Fruit fly (Drosophila melanogaster) whole organism, embryonic: ENCODE results near the gene CG31735.

ENCODE experiments used
- Awh ChIP-seq: fragments of 200-800 bp; sonication (Bioruptor generic); IDR thresholded peaks from 2 replicates; pipeline ENCODE4, ENCODE4 v1.3.6; 2022; ENCODE audit warnings: missing biosample characterization, missing genetic modification characterization
- CG10543 ChIP-seq: fragments of 200-800 bp; sonication (Bioruptor generic); optimal IDR thresholded peaks from 3 replicates; lab custom pipeline; 2017; ENCODE audit warnings: missing biosample characterization, mild to moderate bottlenecking, missing genetic modification characterization, moderate library complexity
- CG11560 ChIP-seq: fragments of 200-800 bp; sonication (Bioruptor generic); IDR thresholded peaks from 3 replicates; pipeline ENCODE4 v1.3.6; 2022; ENCODE audit warnings: missing biosample characterization, missing genetic modification characterization
- CG12104 ChIP-seq: fragments of 200-800 bp; sonication (Bioruptor generic); optimal IDR thresholded peaks from 3 replicates; lab custom pipeline; 2016; ENCODE audit warnings: missing biosample characterization, missing genetic modification characterization
- CG12299 ChIP-seq: fragments of 200-800 bp; sonication (Bioruptor generic); optimal IDR thresholded peaks from 2 replicates; lab custom pipeline; 2018; ENCODE audit warnings: missing biosample characterization, mild to moderate bottlenecking, missing genetic modification characterization
- CG15696 ChIP-seq: fragments of 200-800 bp; sonication (Bioruptor generic); optimal IDR thresholded peaks from 2 replicates; lab custom pipeline; 2019; ENCODE audit warnings: missing biosample characterization, mild to moderate bottlenecking, missing genetic modification characterization, moderate library complexity
- CG17186 ChIP-seq: fragments of 200-800 bp; sonication (Bioruptor generic); optimal IDR thresholded peaks from 3 replicates; lab custom pipeline; 2017; ENCODE audit warnings: missing biosample characterization, missing genetic modification reagents, missing genetic modification characterization
- CG17612 ChIP-seq: fragments of 200-800 bp; sonication (Bioruptor generic); IDR thresholded peaks from 2 replicates; pipeline ENCODE4 v1.3.6; 2022; ENCODE audit warnings: missing biosample characterization, missing genetic modification characterization
- CG17802 ChIP-seq: fragments of 200-800 bp; sonication (Bioruptor generic); optimal IDR thresholded peaks from 2 replicates; lab custom pipeline; 2018; ENCODE audit warnings: missing biosample characterization, mild to moderate bottlenecking, missing genetic modification characterization, moderate library complexity
- CG1832 ChIP-seq: fragments of 200-800 bp; sonication (Bioruptor generic); optimal IDR thresholded peaks from 2 replicates; lab custom pipeline; 2017; ENCODE audit warnings: missing biosample characterization, mild to moderate bottlenecking, missing genetic modification characterization, inconsistent platforms
- CG2129 ChIP-seq: fragments of 200-800 bp; sonication (Bioruptor generic); IDR thresholded peaks from 2 replicates; pipeline ENCODE4 v1.3.6; 2022; ENCODE audit warnings: missing biosample characterization, missing genetic modification characterization; ENCODE audit not compliant: partially characterized antibody
- CG2889 ChIP-seq: fragments of 200-800 bp; sonication (Bioruptor generic); IDR thresholded peaks from 3 replicates; pipeline ENCODE4 v1.3.6; 2022; ENCODE audit warnings: missing biosample characterization, missing genetic modification characterization
- CG32772 ChIP-seq: fragments of 200-800 bp; sonication (Bioruptor generic); IDR thresholded peaks from 2 replicates; pipeline ENCODE4 v1.3.6; 2022; ENCODE audit warnings: missing biosample characterization, missing genetic modification characterization
- CG33557 ChIP-seq: fragments of 200-800 bp; sonication (Bioruptor generic); optimal IDR thresholded peaks from 2 replicates; lab custom pipeline; 2019; ENCODE audit warnings: missing biosample characterization, mild to moderate bottlenecking, missing genetic modification characterization, moderate library complexity
- CG34224 ChIP-seq: fragments of 200-800 bp; sonication (Bioruptor generic); IDR thresholded peaks from 3 replicates; pipeline ENCODE4 v1.3.6; 2022; ENCODE audit warnings: missing biosample characterization, missing genetic modification characterization; ENCODE audit not compliant: partially characterized antibody
- CG34422 ChIP-seq: fragments of 200-800 bp; sonication (Bioruptor generic); IDR thresholded peaks from 3 replicates; pipeline ENCODE4 v1.3.6; 2022; ENCODE audit warnings: missing biosample characterization, missing genetic modification characterization
- CG3838 ChIP-seq: fragments of 200-800 bp; sonication (Bioruptor generic); optimal IDR thresholded peaks from 3 replicates; lab custom pipeline; 2016; ENCODE audit warnings: missing biosample characterization, missing genetic modification characterization
- CG3847 ChIP-seq: fragments of 200-800 bp; sonication (Bioruptor generic); IDR thresholded peaks from 2 replicates; pipeline ENCODE4 v1.3.6; 2022; ENCODE audit warnings: missing biosample characterization, missing genetic modification characterization
- CG5953 ChIP-seq: fragments of 200-800 bp; sonication (Bioruptor generic); IDR thresholded peaks from 2 replicates; pipeline ENCODE4 v1.3.6; 2022; ENCODE audit warnings: missing biosample characterization, missing genetic modification characterization
- CG9876 ChIP-seq: fragments of 200-800 bp; sonication (Bioruptor generic); optimal IDR thresholded peaks from 2 replicates; lab custom pipeline; 2016; ENCODE audit warnings: missing biosample characterization, missing genetic modification characterization
- CoRest ChIP-seq: fragments of 200-800 bp; sonication (Bioruptor generic); optimal IDR thresholded peaks from 3 replicates; lab custom pipeline; 2018; ENCODE audit warnings: missing biosample characterization, mild to moderate bottlenecking, missing genetic modification characterization, moderate library complexity
- Deaf1 ChIP-seq: fragments of 200-800 bp; optimal IDR thresholded peaks from 3 replicates; lab custom pipeline; 2019; ENCODE audit warnings: missing biosample characterization, mild to moderate bottlenecking, missing genetic modification characterization, moderate library complexity
- Ets97D ChIP-seq: fragments of 200-800 bp; sonication (Bioruptor generic); optimal IDR thresholded peaks from 3 replicates; lab custom pipeline; 2016; ENCODE audit warnings: missing biosample characterization, missing genetic modification characterization
- GATAe ChIP-seq: fragments of 200-800 bp; sonication (Bioruptor generic); conservative IDR thresholded peaks from 2 replicates; pipeline ENCODE4 v1.3.6; 2022; ENCODE audit warnings: missing biosample characterization, missing genetic modification characterization
- Hey ChIP-seq: fragments of 200-800 bp; sonication (Bioruptor generic); optimal IDR thresholded peaks from 3 replicates; lab custom pipeline; 2018; ENCODE audit warnings: missing biosample characterization, mild to moderate bottlenecking, missing genetic modification characterization
- Hmr ChIP-seq: fragments of 200-800 bp; sonication (Bioruptor generic); optimal IDR thresholded peaks from 3 replicates; lab custom pipeline; 2017; ENCODE audit warnings: mild to moderate bottlenecking, missing biosample characterization, missing genetic modification reagents, missing genetic modification characterization
- Hmx ChIP-seq: fragments of 200-800 bp; sonication (Bioruptor generic); optimal IDR thresholded peaks from 2 replicates; lab custom pipeline; 2016; ENCODE audit warnings: missing biosample characterization, missing genetic modification characterization
- Lpt ChIP-seq: fragments of >200 bp; optimal IDR thresholded peaks from 2 replicates; lab custom pipeline; 2018; ENCODE audit warnings: missing biosample characterization, missing genetic modification characterization
- Mad ChIP-seq: fragments of 200-800 bp; sonication (Bioruptor generic); optimal IDR thresholded peaks from 2 replicates; lab custom pipeline; 2016; ENCODE audit warnings: missing biosample characterization, missing genetic modification characterization
- Myb ChIP-seq: fragments of 200-800 bp; sonication (Bioruptor generic); optimal IDR thresholded peaks from 2 replicates; lab custom pipeline; 2016; ENCODE audit warnings: missing biosample characterization, missing genetic modification characterization
- NfI ChIP-seq: fragments of 200-800 bp; sonication (Bioruptor generic); optimal IDR thresholded peaks from 3 replicates; lab custom pipeline; 2018; ENCODE audit warnings: missing biosample characterization, mild to moderate bottlenecking, missing genetic modification characterization, moderate library complexity
- PHDP ChIP-seq: fragments of 200-800 bp; sonication (Bioruptor generic); optimal IDR thresholded peaks from 3 replicates; lab custom pipeline; 2018; ENCODE audit warnings: missing biosample characterization, mild to moderate bottlenecking, missing genetic modification characterization, moderate library complexity
- Rfx ChIP-seq: fragments of 200-800 bp; sonication (Bioruptor generic); IDR thresholded peaks from 2 replicates; pipeline ENCODE4 v1.3.6; 2022; ENCODE audit warnings: missing biosample characterization, missing genetic modification characterization
- Scr ChIP-seq: fragments of 200-800 bp; sonication (Bioruptor generic); IDR thresholded peaks from 2 replicates; pipeline ENCODE4 v1.3.6; 2022; ENCODE audit warnings: missing biosample characterization, missing genetic modification characterization; ENCODE audit not compliant: partially characterized antibody
- Usf ChIP-seq: fragments of 200-800 bp; sonication (Bioruptor generic); optimal IDR thresholded peaks from 2 replicates; lab custom pipeline; 2017; ENCODE audit warnings: missing genotype, missing biosample characterization, missing genetic modification characterization
- bcd ChIP-seq: fragments of 200-800 bp; sonication (Bioruptor generic); optimal IDR thresholded peaks from 2 replicates; lab custom pipeline; 2017; ENCODE audit warnings: missing biosample characterization, mild to moderate bottlenecking, missing genetic modification characterization
- caup ChIP-seq: fragments of 200-800 bp; sonication (Bioruptor generic); optimal IDR thresholded peaks from 3 replicates; lab custom pipeline; 2017; ENCODE audit warnings: missing biosample characterization, mild to moderate bottlenecking, missing genetic modification characterization, moderate library complexity; ENCODE audit not compliant: severe bottlenecking
- chif ChIP-seq, 2 experiments: fragments of 200-800 bp; sonication (Bioruptor generic); optimal IDR thresholded peaks; 3 replicates each; lab custom pipeline; 2016; ENCODE audit warnings: missing biosample characterization in 2 of 2, missing genetic modification characterization in 2 of 2
- crc ChIP-seq: fragments of 200-800 bp; sonication (Bioruptor generic); optimal IDR thresholded peaks from 2 replicates; lab custom pipeline; 2016; ENCODE audit warnings: missing biosample characterization, missing genetic modification characterization
- crp ChIP-seq, 2 experiments: fragments of 200-800 bp; sonication (Bioruptor generic); optimal IDR thresholded peaks; 2 replicates in 1 of 2; 3 replicates in 1 of 2; lab custom pipeline; 2017; ENCODE audit warnings: missing biosample characterization in 2 of 2, missing genetic modification characterization in 2 of 2, mild to moderate bottlenecking in 1 of 2, moderate library complexity in 1 of 2
- dm ChIP-seq: fragments of 200-800 bp; sonication (Bioruptor generic); optimal IDR thresholded peaks from 3 replicates; lab custom pipeline; 2016; ENCODE audit warnings: missing biosample characterization, missing genetic modification characterization
- emc ChIP-seq: fragments of 200-800 bp; sonication (Bioruptor generic); optimal IDR thresholded peaks from 2 replicates; lab custom pipeline; 2016; ENCODE audit warnings: missing biosample characterization, missing genetic modification characterization
- mam ChIP-seq: fragments of 200-800 bp; sonication (Bioruptor generic); optimal IDR thresholded peaks from 3 replicates; lab custom pipeline; 2016; ENCODE audit warnings: missing biosample characterization, missing genetic modification characterization
- mirr ChIP-seq: fragments of 200-800 bp; sonication (Bioruptor generic); optimal IDR thresholded peaks from 3 replicates; lab custom pipeline; 2018; ENCODE audit warnings: missing biosample characterization, mild to moderate bottlenecking, missing genetic modification characterization
- nom ChIP-seq: fragments of 200-800 bp; sonication (Bioruptor generic); optimal IDR thresholded peaks from 2 replicates; lab custom pipeline; 2017; ENCODE audit warnings: missing biosample characterization, missing genetic modification characterization, mild to moderate bottlenecking, moderate library complexity, missing genetic modification reagents
- onecut ChIP-seq: fragments of 200-800 bp; sonication (Bioruptor generic); IDR thresholded peaks from 2 replicates; pipeline ENCODE4 v1.3.6; 2022; ENCODE audit warnings: missing biosample characterization, missing genetic modification characterization
- org-1 ChIP-seq: fragments of 200-800 bp; sonication (Bioruptor generic); optimal IDR thresholded peaks from 2 replicates; lab custom pipeline; 2017; ENCODE audit warnings: missing biosample characterization, missing genetic modification characterization
- salm ChIP-seq: fragments of 200-800 bp; sonication (Bioruptor generic); optimal IDR thresholded peaks from 2 replicates; lab custom pipeline; 2018; ENCODE audit warnings: missing biosample characterization, mild to moderate bottlenecking, missing genetic modification characterization
- sqz ChIP-seq: fragments of 200-800 bp; sonication (Bioruptor generic); optimal IDR thresholded peaks from 3 replicates; lab custom pipeline; 2018; ENCODE audit warnings: missing biosample characterization, mild to moderate bottlenecking, missing genetic modification characterization
- sr ChIP-seq: fragments of 200-800 bp; sonication (Bioruptor generic); IDR thresholded peaks from 3 replicates; pipeline ENCODE4 v1.3.6; 2022; ENCODE audit warnings: missing biosample characterization, missing genetic modification characterization
- stc ChIP-seq: fragments of 200-800 bp; sonication (Bioruptor generic); IDR thresholded peaks from 2 replicates; pipeline ENCODE4 v1.3.6; 2022; ENCODE audit warnings: missing biosample characterization, missing genetic modification characterization
- twi ChIP-seq: fragments of 200-800 bp; optimal IDR thresholded peaks from 2 replicates; lab custom pipeline; 2019; ENCODE audit warnings: missing biosample characterization, mild to moderate bottlenecking, missing genetic modification characterization, moderate library complexity

Gene CG31735

dm6 chr2L:15911591-15912007 is 16.3 kb downstream of the CG31735 start (continued):
- no peak for TF ChIP-seq Awh (GFP tag; lab: Robert Waterston, UW)
- no peak for TF ChIP-seq crc (GFP tag; lab: Kevin White, UChicago)
- no peak for TF ChIP-seq CG2129 (GFP tag; lab: Robert Waterston, UW)
- no peak for TF ChIP-seq Mad (GFP tag; lab: Kevin White, UChicago)
- no peak for TF ChIP-seq mirr (GFP tag; lab: Kevin White, UChicago)
- TF ChIP-seq CG34422 (GFP tag; lab: Robert Waterston, UW) = no peak
- TF ChIP-seq Rfx (GFP tag; lab: Robert Waterston, UW) = no peak
- peak; percentile 92 for TF ChIP-seq CG1832 (GFP tag; lab: Kevin White, UChicago)
- no peak for TF ChIP-seq CG12104 (GFP tag; lab: Kevin White, UChicago)
- no peak for TF ChIP-seq CG33557 (GFP tag; lab: Kevin White, UChicago)
- no peak for TF ChIP-seq CG17186 (GFP tag; lab: Kevin White, UChicago)
- TF ChIP-seq CG32772 (GFP tag; lab: Robert Waterston, UW) = no peak
- TF ChIP-seq CG11560 (tag; lab: Robert Waterston, UW) = no peak
- TF ChIP-seq Myb (GFP tag; lab: Kevin White, UChicago) = no peak
- TF ChIP-seq caup (GFP tag; lab: Kevin White, UChicago) = no peak
- TF ChIP-seq Deaf1 (tag; lab: Kevin White, UChicago) = no peak
- no peak for TF ChIP-seq twi (tag; lab: Kevin White, UChicago)
- TF ChIP-seq nom (GFP tag; lab: Kevin White, UChicago) = peak; percentile 3
- peak; percentile 49; the same call in 1 of the 3 replicates for TF ChIP-seq sr (GFP tag; lab: Robert Waterston, UW)
- TF ChIP-seq bcd (GFP tag; lab: Kevin White, UChicago) = no peak
- TF ChIP-seq Scr (GFP tag; lab: Robert Waterston, UW) = no peak
- no peak for TF ChIP-seq dm
- TF ChIP-seq crp (GFP tag; optimal IDR thresholded peaks at IDR 0.05; lab: Kevin White, UChicago) = no peak
- TF ChIP-seq CG17802 (tag; lab: Kevin White, UChicago) = no peak
- no peak for TF ChIP-seq CG5953 (GFP tag; lab: Robert Waterston, UW)
- TF ChIP-seq CG15696 (tag; lab: Kevin White, UChicago) = no peak
- TF ChIP-seq Hmx (GFP tag; lab: Kevin White, UChicago) = no peak
- TF ChIP-seq CG10543 (GFP tag; lab: Kevin White, UChicago) = peak; percentile 79
- TF ChIP-seq onecut = no peak
- no peak for TF ChIP-seq CG3847
- no peak for TF ChIP-seq mam (GFP tag; lab: Kevin White, UChicago)
- TF ChIP-seq chif (GFP tag; optimal IDR thresholded peaks at IDR 0.05; lab: Kevin White, UChicago) = no peak
- no peak for TF ChIP-seq CG3838 (GFP tag; lab: Kevin White, UChicago)
- no peak for TF ChIP-seq salm (tag; lab: Kevin White, UChicago)
- TF ChIP-seq CG17612 (GFP tag; lab: Robert Waterston, UW) = no peak
- no peak for TF ChIP-seq Usf (GFP tag; lab: Kevin White, UChicago)
- no peak for TF ChIP-seq Ets97D (GFP tag; lab: Kevin White, UChicago)
- TF ChIP-seq org-1 (GFP tag; lab: Kevin White, UChicago) = no peak
- TF ChIP-seq Lpt (GFP tag; lab: Kevin White, UChicago) = no peak
- TF ChIP-seq CG2889 = no peak
- no peak; the same call in 2 of the 3 replicates for TF ChIP-seq CG34224
- TF ChIP-seq PHDP (tag; lab: Kevin White, UChicago) = no peak
- no peak for TF ChIP-seq CG12299
- TF ChIP-seq CoRest (tag; lab: Kevin White, UChicago) = no peak
- no peak for TF ChIP-seq NfI (GFP tag; lab: Kevin White, UChicago)
- no peak for TF ChIP-seq GATAe (GFP tag; lab: Robert Waterston, UW)
- TF ChIP-seq Hey (tag; lab: Kevin White, UChicago) = no peak
- no peak for TF ChIP-seq emc (GFP tag; lab: Kevin White, UChicago)
- TF ChIP-seq sqz (GFP tag; lab: Kevin White, UChicago) = no peak
- no peak for TF ChIP-seq Hmr (GFP tag; lab: Kevin White, UChicago)
- TF ChIP-seq CG9876 (GFP tag; lab: Kevin White, UChicago) = no peak
- TF ChIP-seq stc (GFP tag; lab: Robert Waterston, UW) = no peak
